Worm (Caenorhabditis elegans) whole organism, L4/young adult: ENCODE results near the gene F10G2.4.

Experiments
- W03F9.2 ChIP-seq: fragments of 150-350 bp; optimal IDR thresholded peaks from 2 replicates; lab custom pipeline; 2014; ENCODE audit warnings: missing biosample characterization, missing genetic modification characterization
- dao-5 ChIP-seq: sonication (generic microtip); optimal IDR thresholded peaks from 2 replicates; lab custom pipeline; 2016; ENCODE audit warnings: missing genotype, missing genetic modification characterization, moderate library complexity, missing compliant biosample characterization
- him-1 ChIP-seq: sonication (generic microtip); optimal IDR thresholded peaks from 2 replicates; lab custom pipeline; 2016; ENCODE audit warnings: missing genotype, missing genetic modification reagents, missing genetic modification characterization, missing compliant biosample characterization

ce11 chrV:7330868-7331267, 3.8 kb downstream of the F10G2.4 start, which contains the start of gene F10G2.2:
- no peak for TF ChIP-seq W03F9.2 (tag; lab: Kevin White, UChicago)
- TF ChIP-seq him-1 = no peak
- TF ChIP-seq dao-5 (tag; lab: Kevin White, UChicago) = no peak
